Worm (Caenorhabditis elegans): ENCODE data around the gene mrpl-36.
A peak's percentile ranks its signal among the peaks of the same experiment; 100 is the strongest.

mrpl-36 gene

ce11 chrIII:9876951-9877350 lies 29.0 kb upstream of the mrpl-36 start, which contains the start of gene ZK757.10:
TSS of gene ZK757.10 (plus strand) at chrIII:9877251.
- TF ChIP-seq ztf-11 (tag; optimal IDR thresholded peaks at IDR 0.05) = no peak
- TF ChIP-seq dsc-1 (tag; optimal IDR thresholded peaks at IDR 0.05) = no peak
- TF ChIP-seq lsy-2 (tag; optimal IDR thresholded peaks at IDR 0.05) = no peak
- TF ChIP-seq efl-3 (GFP tag; optimal IDR thresholded peaks at IDR 0.05) = no peak
- no peak for TF ChIP-seq sup-37 (GFP tag; optimal IDR thresholded peaks at IDR 0.05)
- no peak for TF ChIP-seq C34B4.2 (tag; optimal IDR thresholded peaks at IDR 0.05)
- TF ChIP-seq lir-3 (tag; optimal IDR thresholded peaks at IDR 0.05; ENCODE audit: poor library complexity) = no peak

- TF ChIP-seq unc-98 (GFP tag; IDR thresholded peaks at IDR 0.05) = no peak
- no peak for TF ChIP-seq C34B4.2 (tag; optimal IDR thresholded peaks at IDR 0.05)
- no peak for TF ChIP-seq unc-62 (GFP tag; optimal IDR thresholded peaks at IDR 0.05)
- no peak for TF ChIP-seq grh-1 (GFP tag; IDR thresholded peaks at IDR 0.05)
- TF ChIP-seq fkh-8 (tag; optimal IDR thresholded peaks at IDR 0.05) = no peak
- TF ChIP-seq sox-4 (tag; optimal IDR thresholded peaks at IDR 0.05) = no peak
- TF ChIP-seq hpl-2 (GFP tag; optimal IDR thresholded peaks at IDR 0.05) = no peak
- TF ChIP-seq ets-5 (GFP tag; IDR thresholded peaks at IDR 0.05) = no peak
- no peak for TF ChIP-seq egl-13 (tag; optimal IDR thresholded peaks at IDR 0.05)
- no peak for TF ChIP-seq sptf-1 (tag; optimal IDR thresholded peaks at IDR 0.05)
- no peak for TF ChIP-seq snu-23 (GFP tag; optimal IDR thresholded peaks at IDR 0.05)
- no peak for TF ChIP-seq efl-3 (GFP tag; optimal IDR thresholded peaks at IDR 0.05)
- no peak for TF ChIP-seq isw-1 (GFP tag; IDR thresholded peaks at IDR 0.05)
- TF ChIP-seq lin-13 (GFP tag; optimal IDR thresholded peaks at IDR 0.05) = no peak
- TF ChIP-seq hlh-17 (GFP tag; optimal IDR thresholded peaks at IDR 0.05; ENCODE audit: borderline replicate concordance) = no peak
- TF ChIP-seq nhr-19 (GFP tag; conservative IDR thresholded peaks at IDR 0.05) = no peak
- TF ChIP-seq efl-1 (optimal IDR thresholded peaks at IDR 0.05) = no peak
- no peak for TF ChIP-seq efl-1 (GFP tag; optimal IDR thresholded peaks at IDR 0.05 in 1 of 2)
- no peak for TF ChIP-seq nhr-76 (tag; optimal IDR thresholded peaks at IDR 0.05)
- TF ChIP-seq nhr-28 (tag; optimal IDR thresholded peaks at IDR 0.05) = no peak
These were observed 26.6 kb upstream of the mrpl-36 start for ce11 chrIII:9874515-9874914.

ce11 chrIII:9871032-9871431 lies 23.1 kb upstream of the mrpl-36 start, which contains the start of gene ZK757.1:
TSS of gene ZK757.1 (minus strand) at chrIII:9871132.
- TF ChIP-seq snu-23 (GFP tag; optimal IDR thresholded peaks at IDR 0.05) (no peak), aha-1 (tag; optimal IDR thresholded peaks at IDR 0.05) (no peak), zip-4 (GFP tag; optimal IDR thresholded peaks at IDR 0.05) (no peak), unc-62 (GFP tag; optimal IDR thresholded peaks at IDR 0.05) (no peak), xbp-1 (tag; optimal IDR thresholded peaks at IDR 0.05) (no peak), nhr-20 (tag; optimal IDR thresholded peaks at IDR 0.05) (no peak), mef-2 (tag; optimal IDR thresholded peaks at IDR 0.05) (no peak), lin-15B (tag; optimal IDR thresholded peaks at IDR 0.05) (no peak), egl-13 (tag; optimal IDR thresholded peaks at IDR 0.05) (no peak)

ce11 chrIII:9867780-9868503 lies 20.0 kb upstream of the mrpl-36 start, which contains the start of gene dhhc-4:
TSS of gene dhhc-4 (minus strand) at chrIII:9867792.
- TF ChIP-seq tlp-1 (tag; optimal IDR thresholded peaks at IDR 0.05) (no peak), unc-30 (tag; optimal IDR thresholded peaks at IDR 0.05) (no peak), aly-2 (tag; optimal IDR thresholded peaks at IDR 0.05) (peak; percentile 13), C16A3.4 (tag; optimal IDR thresholded peaks at IDR 0.05) (peak; percentile 12), sox-4 (tag; optimal IDR thresholded peaks at IDR 0.05) (peak; percentile 91), alr-1 (tag; optimal IDR thresholded peaks at IDR 0.05; ENCODE audit: borderline replicate concordance) (no peak), swsn-7 (tag; optimal IDR thresholded peaks at IDR 0.05) (peak; percentile 89), ets-5 (GFP tag; IDR thresholded peaks at IDR 0.05) (no peak), isw-1 (GFP tag; IDR thresholded peaks at IDR 0.05) (peak; percentile 82), tbx-2 (tag; optimal IDR thresholded peaks at IDR 0.05) (peak; percentile 94), nhr-90 (tag; optimal IDR thresholded peaks at IDR 0.05; ENCODE audit: poor library complexity) (peak; percentile 96), lin-35 (GFP tag; optimal IDR thresholded peaks at IDR 0.05) (peak; percentile 92 to 93), skn-1 (tag; optimal IDR thresholded peaks at IDR 0.05) (peak; percentile 30), zip-4 (GFP tag; optimal IDR thresholded peaks at IDR 0.05) (peak; percentile 84), ceh-90 (tag; optimal IDR thresholded peaks at IDR 0.05) (peak; percentile 97), nhr-77 (tag; optimal IDR thresholded peaks at IDR 0.05) (no peak), lir-3 (tag; optimal IDR thresholded peaks at IDR 0.05; ENCODE audit: poor library complexity) (peak; percentile 96), fkh-8 (tag; optimal IDR thresholded peaks at IDR 0.05) (peak; percentile 85), nhr-76 (tag; optimal IDR thresholded peaks at IDR 0.05) (no peak), elt-2 (tag; optimal IDR thresholded peaks at IDR 0.05) (peak; percentile 72), lin-14 (GFP tag; optimal IDR thresholded peaks at IDR 0.05) (peak; percentile 84), sup-37 (GFP tag; optimal IDR thresholded peaks at IDR 0.05) (peak; percentile 82), egl-27 (tag; optimal IDR thresholded peaks at IDR 0.05) (no peak)
